Fruit fly (Drosophila melanogaster): ENCODE results near the gene CG31206.
A peak's percentile ranks its signal among the peaks of the same experiment; 100 is the strongest.

CG31206 gene

DNA sequence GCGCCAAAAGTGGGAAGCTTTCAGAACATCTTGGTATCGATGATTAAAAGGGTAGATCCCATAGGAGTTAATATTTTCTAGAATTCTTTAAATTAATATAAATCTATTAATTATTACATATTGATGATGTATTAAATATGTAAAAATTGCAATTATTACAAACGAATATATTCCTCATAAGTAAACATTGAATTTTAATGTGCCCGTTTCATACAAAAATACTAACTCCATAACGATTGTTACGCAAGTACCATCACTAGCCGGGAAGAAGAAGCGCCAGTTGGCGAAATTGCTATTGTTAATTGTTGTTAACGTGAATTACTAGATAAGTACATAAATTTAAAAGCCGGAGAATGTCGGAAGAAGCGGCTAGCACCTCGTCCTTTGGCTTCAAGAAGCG is 50.3 kb downstream of the CG31206 start, which contains the start of gene mdlc (continued):
- TF ChIP-seq wdn (GFP tag; IDR thresholded peaks at IDR 0.05) (no peak), CG12104 (GFP tag; optimal IDR thresholded peaks at IDR 0.05) (peak; percentile 2), ci (GFP tag; IDR thresholded peaks at IDR 0.05) (no peak), slbo (GFP tag; IDR thresholded peaks at IDR 0.05) (peak; percentile 54), CG34376 (GFP tag; optimal IDR thresholded peaks at IDR 0.05) (no peak), CG1602 (GFP tag; optimal IDR thresholded peaks at IDR 0.05) (no peak), CG1603 (tag; optimal IDR thresholded peaks at IDR 0.05) (no peak), CG4328 (GFP tag; optimal IDR thresholded peaks at IDR 0.05) (no peak), en (GFP tag; optimal IDR thresholded peaks at IDR 0.05) (no peak), btn (GFP tag; optimal IDR thresholded peaks at IDR 0.05) (no peak), unpg (GFP tag; optimal IDR thresholded peaks at IDR 0.05) (no peak), CG33557 (GFP tag; optimal IDR thresholded peaks at IDR 0.05) (no peak), Mad (GFP tag; optimal IDR thresholded peaks at IDR 0.05) (no peak), MESR4 (GFP tag; optimal IDR thresholded peaks at IDR 0.05) (no peak), CG4707 (GFP tag; optimal IDR thresholded peaks at IDR 0.05) (no peak), CG7357 (GFP tag; IDR thresholded peaks at IDR 0.05) (no peak), scrt (GFP tag; optimal IDR thresholded peaks at IDR 0.05) (no peak), insv (GFP tag; optimal IDR thresholded peaks at IDR 0.05) (no peak), CG6813 (GFP tag; optimal IDR thresholded peaks at IDR 0.05) (no peak), Aef1 (GFP tag; IDR thresholded peaks at IDR 0.05) (no peak), Adf1 (GFP tag; IDR thresholded peaks at IDR 0.05) (no peak), kay (GFP tag; optimal IDR thresholded peaks at IDR 0.05) (no peak), Rx (GFP tag; IDR thresholded peaks at IDR 0.05) (no peak), CG31388 (GFP tag; optimal IDR thresholded peaks at IDR 0.05) (no peak), sima (GFP tag; optimal IDR thresholded peaks at IDR 0.05) (no peak), Hr78 (GFP tag; optimal IDR thresholded peaks at IDR 0.05) (no peak), ham (GFP tag; IDR thresholded peaks at IDR 0.05) (no peak), tll (GFP tag; optimal IDR thresholded peaks at IDR 0.05) (no peak), stc (GFP tag; IDR thresholded peaks at IDR 0.05) (no peak), CG3726 (GFP tag; IDR thresholded peaks at IDR 0.05) (no peak), pum (GFP tag; optimal IDR thresholded peaks at IDR 0.05) (no peak), CG9727 (GFP tag; optimal IDR thresholded peaks at IDR 0.05) (no peak), cad (GFP tag; optimal IDR thresholded peaks at IDR 0.05) (no peak), Blimp-1 (GFP tag; optimal IDR thresholded peaks at IDR 0.05) (no peak), CG4424 (GFP tag; optimal IDR thresholded peaks at IDR 0.05) (peak; percentile 25), ken (GFP tag; IDR thresholded peaks at IDR 0.05) (no peak), CG2120 (GFP tag; optimal IDR thresholded peaks at IDR 0.05) (peak; percentile 10), CG2202 (tag; optimal IDR thresholded peaks at IDR 0.05) (no peak), CG10979 (tag; optimal IDR thresholded peaks at IDR 0.05) (no peak), CG14050 (GFP tag; IDR thresholded peaks at IDR 0.05) (no peak), cas (GFP tag; IDR thresholded peaks at IDR 0.05) (no peak), CG6654 (GFP tag; optimal IDR thresholded peaks at IDR 0.05) (no peak), E2f1 (GFP tag; IDR thresholded peaks at IDR 0.05) (no peak), PHDP (tag; optimal IDR thresholded peaks at IDR 0.05) (no peak), CG17385 (GFP tag; optimal IDR thresholded peaks at IDR 0.05) (peak; percentile 94), CG17802 (tag; optimal IDR thresholded peaks at IDR 0.05) (no peak), cg (GFP tag; optimal IDR thresholded peaks at IDR 0.05) (no peak), CG10321 (GFP tag; IDR thresholded peaks at IDR 0.05) (no peak), gem (tag; optimal IDR thresholded peaks at IDR 0.05) (peak; percentile 41), jing (GFP tag; optimal IDR thresholded peaks at IDR 0.05) (no peak), CrebB (tag; optimal IDR thresholded peaks at IDR 0.05) (no peak), CG13775 (GFP tag; optimal IDR thresholded peaks at IDR 0.05) (peak; percentile 4)
